Fruit fly (Drosophila melanogaster) whole organism, prepupa: Measurements from ENCODE around the gene Dad1.

Experiments
- CG10631 ChIP-seq: fragments of 200-800 bp; sonication (Bioruptor generic); optimal IDR thresholded peaks from 2 replicates; lab custom pipeline; 2016; ENCODE audit warnings: missing biosample characterization, missing genetic modification characterization
- CG10669 ChIP-seq: fragments of 200-800 bp; sonication (Bioruptor generic); optimal IDR thresholded peaks from 3 replicates; lab custom pipeline; 2018; ENCODE audit warnings: missing biosample characterization, mild to moderate bottlenecking, missing genetic modification characterization, moderate library complexity
- CG11762 ChIP-seq: fragments of 200-800 bp; sonication (Bioruptor generic); optimal IDR thresholded peaks from 3 replicates; lab custom pipeline; 2016; ENCODE audit warnings: missing biosample characterization, missing genetic modification characterization; ENCODE audit not compliant: insufficient read depth
- CG11902 ChIP-seq: fragments of 200-800 bp; sonication (Bioruptor generic); optimal IDR thresholded peaks from 3 replicates; lab custom pipeline; 2016; ENCODE audit warnings: missing biosample characterization, missing genetic modification characterization
- CG15336 ChIP-seq: fragments of 200-800 bp; sonication (Bioruptor generic); IDR thresholded peaks from 2 replicates; pipeline ENCODE4 v1.3.6; 2022; ENCODE audit warnings: missing biosample characterization, missing genetic modification characterization
- CG1621 ChIP-seq: fragments of 200-800 bp; sonication (Bioruptor generic); optimal IDR thresholded peaks from 3 replicates; lab custom pipeline; 2018; ENCODE audit warnings: missing biosample characterization, mild to moderate bottlenecking, missing genetic modification characterization
- CG3032 ChIP-seq: fragments of 200-800 bp; optimal IDR thresholded peaks from 2 replicates; lab custom pipeline; 2019; ENCODE audit warnings: missing biosample characterization, mild to moderate bottlenecking, missing genetic modification characterization, moderate library complexity
- CG31627 ChIP-seq: fragments of 200-800 bp; sonication (Bioruptor generic); optimal IDR thresholded peaks from 3 replicates; lab custom pipeline; 2016; ENCODE audit warnings: missing biosample characterization, missing genetic modification characterization
- CG32006 ChIP-seq: fragments of 200-800 bp; sonication (Bioruptor generic); optimal IDR thresholded peaks from 3 replicates; lab custom pipeline; 2017; ENCODE audit warnings: missing biosample characterization, mild to moderate bottlenecking, missing genetic modification characterization
- CG34406 ChIP-seq: fragments of 200-800 bp; sonication (Bioruptor generic); optimal IDR thresholded peaks from 3 replicates; lab custom pipeline; 2016; ENCODE audit warnings: missing biosample characterization, missing genetic modification characterization
- CG3919 ChIP-seq: fragments of 200-800 bp; sonication (Bioruptor generic); optimal IDR thresholded peaks from 3 replicates; lab custom pipeline; 2016; ENCODE audit warnings: missing biosample characterization, missing genetic modification characterization
- CG4318 ChIP-seq: fragments of 200-800 bp; sonication (Bioruptor generic); optimal IDR thresholded peaks from 3 replicates; lab custom pipeline; 2017; ENCODE audit warnings: missing biosample characterization, mild to moderate bottlenecking, missing genetic modification characterization
- CG6163 ChIP-seq: fragments of 200-800 bp; sonication (Bioruptor generic); IDR thresholded peaks from 3 replicates; pipeline ENCODE4 v1.3.6; 2022; ENCODE audit warnings: missing biosample characterization, missing genetic modification characterization
- CG6792 ChIP-seq: fragments of 200-800 bp; sonication (Bioruptor generic); optimal IDR thresholded peaks from 3 replicates; lab custom pipeline; 2016; ENCODE audit warnings: missing biosample characterization, missing genetic modification characterization
- CG6808 ChIP-seq: fragments of 200-800 bp; sonication (Bioruptor generic); optimal IDR thresholded peaks from 3 replicates; lab custom pipeline; 2017; ENCODE audit warnings: missing biosample characterization, missing genetic modification characterization, mild to moderate bottlenecking, moderate library complexity, missing genetic modification reagents
- CG6854 ChIP-seq: fragments of 200-800 bp; sonication (Bioruptor generic); optimal IDR thresholded peaks from 2 replicates; lab custom pipeline; 2017; ENCODE audit warnings: missing biosample characterization, mild to moderate bottlenecking, missing genetic modification characterization
- CG8119 ChIP-seq: fragments of 200-800 bp; sonication (Bioruptor generic); IDR thresholded peaks from 3 replicates; pipeline ENCODE4 v1.3.6; 2022; ENCODE audit warnings: missing biosample characterization, missing genetic modification characterization
- CG8319 ChIP-seq: fragments of 200-800 bp; sonication (Bioruptor generic); optimal IDR thresholded peaks from 3 replicates; lab custom pipeline; 2016; ENCODE audit warnings: missing biosample characterization, missing genetic modification characterization
- Eip78C ChIP-seq: fragments of 200-800 bp; sonication (Bioruptor generic); peaks from one replicate; lab custom pipeline; 2016; ENCODE audit warnings: missing biosample characterization, missing genetic modification characterization
- Eip93F ChIP-seq: fragments of 200-800 bp; sonication (Bioruptor generic); optimal IDR thresholded peaks from 2 replicates; lab custom pipeline; 2016; ENCODE audit warnings: missing biosample characterization, mild to moderate bottlenecking, missing genetic modification characterization
- Ets21C ChIP-seq: fragments of 200-800 bp; sonication (Bioruptor generic); optimal IDR thresholded peaks from 3 replicates; lab custom pipeline; 2016; ENCODE audit warnings: missing biosample characterization, missing genetic modification characterization
- Gug ChIP-seq: fragments of 200-800 bp; sonication (Bioruptor generic); IDR thresholded peaks from 2 replicates; pipeline ENCODE4 v1.3.6; 2022; ENCODE audit warnings: missing biosample characterization, missing genetic modification characterization
- Hr38 ChIP-seq: sonication (Bioruptor generic); optimal IDR thresholded peaks from 2 replicates; lab custom pipeline; 2016; ENCODE audit warnings: missing biosample characterization, missing genetic modification characterization
- Hr39 ChIP-seq: fragments of 200-800 bp; sonication (Bioruptor generic); optimal IDR thresholded peaks from 2 replicates; lab custom pipeline; 2016; ENCODE audit warnings: missing biosample characterization, missing genetic modification characterization
- Hr4 ChIP-seq: fragments of 200-800 bp; sonication (Bioruptor generic); optimal IDR thresholded peaks from 3 replicates; lab custom pipeline; 2016; ENCODE audit warnings: missing biosample characterization, missing genetic modification characterization
- Lpt ChIP-seq: fragments of 200-800 bp; sonication (Bioruptor generic); optimal IDR thresholded peaks from 3 replicates; lab custom pipeline; 2016; ENCODE audit warnings: missing biosample characterization, missing genetic modification characterization
- Met ChIP-seq: fragments of 200-800 bp; sonication (Bioruptor generic); optimal IDR thresholded peaks from 3 replicates; lab custom pipeline; 2016; ENCODE audit warnings: missing biosample characterization, missing genetic modification characterization
- OdsH ChIP-seq: fragments of 200-800 bp; sonication (Bioruptor generic); optimal IDR thresholded peaks from 3 replicates; lab custom pipeline; 2016; ENCODE audit warnings: missing biosample characterization, missing genetic modification characterization
- Smox ChIP-seq: fragments of 200-800 bp; sonication (Bioruptor generic); optimal IDR thresholded peaks from 3 replicates; lab custom pipeline; 2016; ENCODE audit warnings: missing biosample characterization, missing genetic modification characterization
- Sox102F ChIP-seq: fragments of 200-800 bp; sonication (Bioruptor generic); optimal IDR thresholded peaks from 2 replicates; lab custom pipeline; 2016; ENCODE audit warnings: missing biosample characterization, mild to moderate bottlenecking, missing genetic modification characterization
- Sox15 ChIP-seq: fragments of 200-800 bp; sonication (Bioruptor generic); optimal IDR thresholded peaks from 3 replicates; lab custom pipeline; 2016; ENCODE audit warnings: missing biosample characterization, missing genetic modification characterization
- achi ChIP-seq: fragments of 200-800 bp; sonication (Bioruptor generic); optimal IDR thresholded peaks from 3 replicates; lab custom pipeline; 2016; ENCODE audit warnings: missing biosample characterization, missing genetic modification characterization
- acj6 ChIP-seq: fragments of 200-800 bp; sonication (Bioruptor generic); optimal IDR thresholded peaks from 3 replicates; lab custom pipeline; 2016; ENCODE audit warnings: missing biosample characterization, missing genetic modification characterization
- dac ChIP-seq: fragments of 200-800 bp; sonication (Bioruptor generic); optimal IDR thresholded peaks from 2 replicates; lab custom pipeline; 2017; ENCODE audit warnings: missing biosample characterization, mild to moderate bottlenecking, missing genetic modification characterization
- dsx ChIP-seq: fragments of 200-800 bp; optimal IDR thresholded peaks from 3 replicates; lab custom pipeline; 2019; ENCODE audit warnings: missing biosample characterization, mild to moderate bottlenecking, missing genetic modification characterization, moderate library complexity; ENCODE audit not compliant: poor library complexity, severe bottlenecking
- eg ChIP-seq: fragments of 200-800 bp; sonication (Bioruptor generic); IDR thresholded peaks from 3 replicates; pipeline ENCODE4 v1.3.6; 2022; ENCODE audit warnings: missing biosample characterization, missing genetic modification characterization
- esn ChIP-seq: fragments of 200-800 bp; sonication (Bioruptor generic); optimal IDR thresholded peaks from 2 replicates; lab custom pipeline; 2016; ENCODE audit warnings: missing biosample characterization, mild to moderate bottlenecking, missing genetic modification characterization, moderate library complexity
- fd59A ChIP-seq: fragments of 200-800 bp; sonication (Bioruptor generic); optimal IDR thresholded peaks from 2 replicates; lab custom pipeline; 2017; ENCODE audit warnings: missing biosample characterization, mild to moderate bottlenecking, missing genetic modification characterization, missing genetic modification reagents
- fkh ChIP-seq: fragments of 200-800 bp; sonication (Bioruptor generic); optimal IDR thresholded peaks from 3 replicates; lab custom pipeline; 2017; ENCODE audit warnings: missing biosample characterization, mild to moderate bottlenecking, missing genetic modification characterization, moderate library complexity
- lz ChIP-seq: fragments of 200-800 bp; sonication (Bioruptor generic); optimal IDR thresholded peaks from 3 replicates; lab custom pipeline; 2016; ENCODE audit warnings: missing biosample characterization, missing genetic modification characterization
- pdm3 ChIP-seq: fragments of 200-800 bp; sonication (Bioruptor generic); optimal IDR thresholded peaks from 3 replicates; lab custom pipeline; 2016; ENCODE audit warnings: missing biosample characterization, missing genetic modification characterization
- salr ChIP-seq, 2 experiments: fragments of 200-800 bp; sonication (Bioruptor generic); optimal IDR thresholded peaks; 3 replicates each; lab custom pipeline; 2016 to 2018; ENCODE audit warnings: missing biosample characterization in 2 of 2, missing genetic modification characterization in 2 of 2, mild to moderate bottlenecking in 1 of 2
- spab ChIP-seq: fragments of 200-800 bp; sonication (Bioruptor generic); optimal IDR thresholded peaks from 2 replicates; lab custom pipeline; 2017; ENCODE audit warnings: missing biosample characterization, mild to moderate bottlenecking, missing genetic modification characterization, missing genetic modification reagents
- svp ChIP-seq: fragments of 200-800 bp; sonication (Bioruptor generic); peaks from one replicate; lab custom pipeline; 2016; ENCODE audit warnings: missing biosample characterization, missing genetic modification characterization
- topi ChIP-seq: fragments of 200-800 bp; sonication (Bioruptor generic); optimal IDR thresholded peaks from 3 replicates; lab custom pipeline; 2016; ENCODE audit warnings: missing biosample characterization, missing genetic modification characterization
- vri ChIP-seq: fragments of 200-800 bp; sonication (Bioruptor generic); optimal IDR thresholded peaks from 3 replicates; lab custom pipeline; 2016; ENCODE audit warnings: missing biosample characterization, mild to moderate bottlenecking, missing genetic modification characterization

Dad1 gene

dm6 chr2L:8414887-8415883, 31.2 kb upstream of the Dad1 start, which contains the start of the genes CG13398 and Akap200 (continued):
- TF ChIP-seq CG3032 (tag; lab: Kevin White, UChicago) (peak; percentile 48), Lpt (GFP tag; lab: Kevin White, UChicago) (no peak), pdm3 (GFP tag; lab: Kevin White, UChicago) (no peak), svp (peak; percentile 84), CG8119 (GFP tag; lab: Robert Waterston, UW) (peak; percentile 55; the same call in 1 of the 3 replicates), achi (peak; percentile 52), fd59A (no peak), CG10669 (GFP tag; lab: Kevin White, UChicago) (no peak), topi (GFP tag; lab: Kevin White, UChicago) (peak; percentile 24), CG6808 (GFP tag; lab: Kevin White, UChicago) (peak; percentile 39), Eip93F (GFP tag; lab: Kevin White, UChicago) (no peak), CG11762 (GFP tag; lab: Kevin White, UChicago) (no peak), esn (GFP tag; lab: Kevin White, UChicago) (peak; percentile 71), dac (GFP tag; lab: Kevin White, UChicago) (no peak), Hr39 (GFP tag; lab: Kevin White, UChicago) (no peak), CG32006 (GFP tag; lab: Kevin White, UChicago) (no peak), Ets21C (GFP tag; lab: Kevin White, UChicago) (peak; percentile 12), CG6163 (GFP tag; lab: Robert Waterston, UW) (peak; percentile 68; the same call in 1 of the 3 replicates)

DNA sequence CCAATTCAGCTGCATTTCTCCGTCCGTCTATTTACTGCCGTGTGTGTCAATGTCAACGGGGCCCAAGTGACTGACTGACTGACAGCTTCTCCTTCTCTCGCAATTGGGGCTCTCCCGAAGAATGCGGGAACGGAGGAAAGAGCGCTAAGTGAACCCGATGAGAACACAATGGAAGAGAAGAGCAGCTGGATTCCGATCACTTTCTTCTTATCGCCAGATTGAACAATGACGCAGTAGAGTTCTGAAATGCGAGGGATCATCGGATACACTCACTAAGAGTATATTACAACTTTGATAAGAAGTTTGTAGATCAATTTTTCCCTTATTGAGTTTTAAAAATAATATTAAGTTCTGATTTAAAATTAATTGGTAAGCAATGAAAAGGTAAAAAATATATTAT, 27.6 kb upstream of the Dad1 start, which contains the start of gene Naglu:
Gene Naglu, minus strand, starts transcription at position 339 of the 400 bp plus-strand sequence.
- TF ChIP-seq Hr4 (GFP tag; lab: Kevin White, UChicago) (no peak), svp (peak; percentile 93), CG4318 (no peak), CG6854 (GFP tag; lab: Kevin White, UChicago) (peak; percentile 0), fkh (GFP tag; lab: Kevin White, UChicago) (no peak), acj6 (GFP tag; lab: Kevin White, UChicago) (no peak), Smox (GFP tag; lab: Kevin White, UChicago) (no peak), spab (GFP tag; lab: Kevin White, UChicago) (no peak), CG3032 (tag; lab: Kevin White, UChicago) (no peak), OdsH (GFP tag; lab: Kevin White, UChicago) (no peak), CG6792 (GFP tag; lab: Kevin White, UChicago) (peak; percentile 46), CG8119 (GFP tag; lab: Robert Waterston, UW) (no peak), salr (GFP tag; optimal IDR thresholded peaks at IDR 0.05; lab: Kevin White, UChicago) (no peak), fd59A (no peak), CG6163 (GFP tag; lab: Robert Waterston, UW) (peak; percentile 15; the same call in 1 of the 3 replicates), Ets21C (GFP tag; lab: Kevin White, UChicago) (no peak), CG10669 (GFP tag; lab: Kevin White, UChicago) (no peak), eg (GFP tag; lab: Robert Waterston, UW) (no peak), CG11902 (GFP tag; lab: Kevin White, UChicago) (no peak), CG32006 (GFP tag; lab: Kevin White, UChicago) (no peak), CG34406 (GFP tag; lab: Kevin White, UChicago) (no peak), CG6808 (GFP tag; lab: Kevin White, UChicago) (no peak), Lpt (GFP tag; lab: Kevin White, UChicago) (no peak), vri (no peak), CG8319 (GFP tag; lab: Kevin White, UChicago) (no peak), Gug (no peak), dsx (GFP tag; lab: Kevin White, UChicago) (no peak), Sox15 (GFP tag; lab: Kevin White, UChicago) (no peak), CG1621 (tag; lab: Kevin White, UChicago) (no peak), CG31627 (GFP tag; lab: Kevin White, UChicago) (peak; percentile 12), CG3919 (GFP tag; lab: Kevin White, UChicago) (no peak), Eip93F (GFP tag; lab: Kevin White, UChicago) (no peak), CG11762 (GFP tag; lab: Kevin White, UChicago) (no peak), Hr39 (GFP tag; lab: Kevin White, UChicago) (no peak), Eip78C (peak; percentile 74), CG15336 (GFP tag; lab: Robert Waterston, UW) (no peak), CG10631 (GFP tag; lab: Kevin White, UChicago) (no peak), Met (GFP tag; lab: Kevin White, UChicago) (no peak), Hr38 (GFP tag; lab: Kevin White, UChicago) (no peak), Sox102F (GFP tag; lab: Kevin White, UChicago) (no peak), lz (GFP tag; lab: Kevin White, UChicago) (no peak)
